Worm (Caenorhabditis elegans) whole organism, L3 larva: ENCODE data around the gene mrpl-36.

Source experiments
- ama-1 ChIP-seq: fragments of 150-350 bp; optimal IDR thresholded peaks from 2 replicates; lab custom pipeline; 2018
- mml-1 ChIP-seq: fragments of 150-350 bp; sonication (generic microtip); optimal IDR thresholded peaks from 3 replicates; lab custom pipeline; 2014; ENCODE audit warnings: missing biosample characterization, missing genetic modification characterization
- nhr-237 ChIP-seq: fragments of 150-350 bp; optimal IDR thresholded peaks from 2 replicates; lab custom pipeline; 2014; ENCODE audit warnings: missing biosample characterization, missing genetic modification characterization
- pha-4 ChIP-seq: fragments of 150-350 bp; optimal IDR thresholded peaks from 2 replicates; lab custom pipeline; 2014; ENCODE audit warnings: missing biosample characterization, missing genetic modification reagents, missing genetic modification characterization
- zag-1 ChIP-seq: fragments of 150-350 bp; optimal IDR thresholded peaks from 2 replicates; lab custom pipeline; 2014; ENCODE audit warnings: missing biosample characterization, missing genetic modification characterization

DNA sequence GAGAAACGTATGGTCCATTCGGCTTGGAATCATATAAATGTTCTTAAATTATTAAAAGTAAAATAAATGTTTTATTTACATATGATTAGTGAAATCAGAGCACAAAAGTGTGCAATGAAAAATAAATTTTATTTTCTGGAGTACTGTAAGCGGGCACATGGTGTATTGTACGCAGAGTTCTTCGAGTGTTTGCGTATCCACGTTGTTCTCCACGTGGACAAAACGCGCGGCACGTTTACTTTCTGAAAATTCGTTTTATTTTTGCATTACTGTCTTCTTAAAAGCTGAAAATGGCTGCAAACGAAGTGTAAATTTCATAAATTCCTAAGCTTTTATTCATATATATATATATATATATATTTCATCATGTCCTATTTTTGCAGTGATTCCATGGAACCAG, 15.3 kb downstream of the mrpl-36 start:
- TF ChIP-seq nhr-237 (tag; lab: Kevin White, UChicago) (no peak), zag-1 (tag; lab: Kevin White, UChicago) (no peak), pha-4 (tag; lab: Kevin White, UChicago) (no peak), ama-1 (lab: Kevin White, UChicago) (no peak), mml-1 (no peak)
